Fruit fly (Drosophila melanogaster) whole organism, larva: ENCODE measurements around the gene CG32086.
A peak's percentile ranks its signal among the peaks of the same experiment; 100 is the strongest.
"Not testable (repeated sequence)": the region's sequence is repeated elsewhere in the genome, so short reads cannot be mapped to it uniquely, and the experiment has no call there.

Experiments used
- noc ChIP-seq: fragments of 200-800 bp; sonication (Bioruptor generic); optimal IDR thresholded peaks from 3 replicates; lab custom pipeline; 2019; ENCODE audit warnings: missing biosample characterization, mild to moderate bottlenecking, missing genetic modification characterization, moderate library complexity

Gene CG32086

dm6 chr3L:11576944-11577343 is 6.9 kb downstream of the CG32086 start, which contains the start of gene CG33489:
Gene CG33489, minus strand, starts transcription at chr3L:11577044.
- not testable (repeated sequence) for TF ChIP-seq noc (tag; lab: Kevin White, UChicago)

dm6 chr3L:11574563-11574962 is 9.3 kb downstream of the CG32086 start, which contains the start of gene CG33490:
Gene CG33490, minus strand, starts transcription at chr3L:11574663.
- no peak for TF ChIP-seq noc (tag; lab: Kevin White, UChicago)

- TF ChIP-seq noc (tag; lab: Kevin White, UChicago) = no peak
Measured at dm6 chr3L:11563972-11564533, 19.8 kb downstream of the CG32086 start, which contains the start of the genes CG46412 and CG33267. Gene CG46412, minus strand, starts transcription at chr3L:11564072. Gene CG33267, plus strand, starts transcription at chr3L:11564483.

- peak; percentile 88 for TF ChIP-seq noc (tag; lab: Kevin White, UChicago)
Measured at dm6 chr3L:11561946-11562760, 21.7 kb downstream of the CG32086 start, which contains the start of the genes CG7394 and Mob2. Gene CG7394, plus strand, starts transcription at chr3L:11561996. Gene Mob2, minus strand, starts transcription at chr3L:11562233.

- no peak for TF ChIP-seq noc (tag; lab: Kevin White, UChicago)
Measured at dm6 chr3L:11560885-11561284, 23.0 kb downstream of the CG32086 start.

- no peak for TF ChIP-seq noc (tag; lab: Kevin White, UChicago)
Measured at dm6 chr3L:11557209-11557608, 26.7 kb downstream of the CG32086 start.

dm6 chr3L:11556637-11557036 is 27.2 kb downstream of the CG32086 start:
- TF ChIP-seq noc (tag; lab: Kevin White, UChicago) = peak; percentile 41

- peak; percentile 47 for TF ChIP-seq noc (tag; lab: Kevin White, UChicago)
Measured at dm6 chr3L:11555662-11556460, 28.0 kb downstream of the CG32086 start.

dm6 chr3L:11554796-11555195 is 29.1 kb downstream of the CG32086 start:
- TF ChIP-seq noc (tag; lab: Kevin White, UChicago) = no peak

dm6 chr3L:11554338-11554737 is 29.5 kb downstream of the CG32086 start:
- no peak for TF ChIP-seq noc (tag; lab: Kevin White, UChicago)

- TF ChIP-seq noc (tag; lab: Kevin White, UChicago) = no peak
Measured at dm6 chr3L:11553672-11554068, 30.2 kb downstream of the CG32086 start.

dm6 chr3L:11552996-11553671 is 30.7 kb downstream of the CG32086 start:
- peak; percentile 29 for TF ChIP-seq noc (tag; lab: Kevin White, UChicago)

- no peak for TF ChIP-seq noc (tag; lab: Kevin White, UChicago)
Measured at dm6 chr3L:11551949-11552348, 31.9 kb downstream of the CG32086 start.

- TF ChIP-seq noc (tag; lab: Kevin White, UChicago) = no peak
Measured at dm6 chr3L:11550359-11551056, 33.4 kb downstream of the CG32086 start.
